Fruit fly (Drosophila melanogaster): Measurements from ENCODE around the gene CG11912.
A peak's percentile ranks its signal among the peaks of the same experiment; 100 is the strongest.

Gene CG11912

dm6 chr2L:289044-289443 lies 30.0 kb downstream of the CG11912 start, which contains the start of gene Amnionless:
TSS of gene Amnionless (minus strand) at chr2L:289144.
- no peak for TF ChIP-seq noc (tag; optimal IDR thresholded peaks at IDR 0.05)

- peak; percentile 82 for TF ChIP-seq noc (tag; optimal IDR thresholded peaks at IDR 0.05)
Measured at dm6 chr2L:286421-286820, 32.6 kb downstream of the CG11912 start.

- peak; percentile 59 for TF ChIP-seq noc (tag; optimal IDR thresholded peaks at IDR 0.05)
Measured at dm6 chr2L:285596-286023, 33.4 kb downstream of the CG11912 start.

- no peak for TF ChIP-seq noc (tag; optimal IDR thresholded peaks at IDR 0.05)
Measured at dm6 chr2L:283071-283482, 36.0 kb downstream of the CG11912 start, which contains the start of gene CG11601. TSS of gene CG11601 (minus strand) at chr2L:283269.

dm6 chr2L:278134-278533 lies 40.9 kb downstream of the CG11912 start, which contains the start of gene CG17078:
TSS of gene CG17078 (minus strand) at chr2L:278234.
- no peak for TF ChIP-seq noc (tag; optimal IDR thresholded peaks at IDR 0.05)

- TF ChIP-seq noc (tag; optimal IDR thresholded peaks at IDR 0.05) = no peak
Measured at dm6 chr2L:277122-277671, 41.9 kb downstream of the CG11912 start, which contains the start of gene smo. TSS of gene smo (plus strand) at chr2L:277582.

- TF ChIP-seq noc (tag; optimal IDR thresholded peaks at IDR 0.05) = no peak
Measured at dm6 chr2L:273603-274002, 45.5 kb downstream of the CG11912 start, which contains the start of the genes mbm and CG11555. TSS of gene mbm (minus strand) at chr2L:273715. TSS of gene CG11555 (plus strand) at chr2L:273836.

dm6 chr2L:271553-271952 lies 47.5 kb downstream of the CG11912 start, which contains the start of gene Dus1:
TSS of gene Dus1 (minus strand) at chr2L:271744.
- TF ChIP-seq noc (tag; optimal IDR thresholded peaks at IDR 0.05) = no peak

- TF ChIP-seq noc (tag; optimal IDR thresholded peaks at IDR 0.05) = no peak
Measured at dm6 chr2L:268788-269187, 50.3 kb downstream of the CG11912 start, which contains the start of gene CG3345. TSS of gene CG3345 (plus strand) at chr2L:269088.
